Worm (Caenorhabditis elegans) whole organism, midembryonic: ENCODE data around the gene M28.9.

ENCODE experiments used
- klf-2 ChIP-seq: fragments of 200-800 bp; sonication (Bioruptor generic); conservative IDR thresholded peaks from 2 replicates; pipeline ENCODE4 v1.3.6; 2022; ENCODE audit warnings: missing genetic modification reagents, missing genetic modification characterization, missing compliant biosample characterization
- ref-1 ChIP-seq: fragments of 200-800 bp; sonication (Bioruptor generic); conservative IDR thresholded peaks from 2 replicates; pipeline ENCODE4 v1.3.6; 2022; ENCODE audit warnings: missing genetic modification reagents, missing genetic modification characterization, missing compliant biosample characterization

- TF ChIP-seq klf-2 (no peak), ref-1 (GFP tag; lab: Robert Waterston, UW) (no peak)
These were observed 14.3 kb downstream of the M28.9 start for ce11 chrII:10653559-10653958.
